Fruit fly (Drosophila melanogaster) whole organism, prepupa: ENCODE results near the gene Spn.

Source experiments
- Blimp-1 ChIP-seq: fragments of 200-800 bp; sonication (Bioruptor generic); optimal IDR thresholded peaks from 3 replicates; lab custom pipeline; 2017; ENCODE audit warnings: missing biosample characterization, missing genetic modification characterization, mild to moderate bottlenecking, moderate library complexity, missing genetic modification reagents
- CG3032 ChIP-seq: fragments of 200-800 bp; optimal IDR thresholded peaks from 2 replicates; lab custom pipeline; 2019; ENCODE audit warnings: missing biosample characterization, mild to moderate bottlenecking, missing genetic modification characterization, moderate library complexity
- CG31627 ChIP-seq: fragments of 200-800 bp; sonication (Bioruptor generic); optimal IDR thresholded peaks from 3 replicates; lab custom pipeline; 2016; ENCODE audit warnings: missing biosample characterization, missing genetic modification characterization
- CG32006 ChIP-seq: fragments of 200-800 bp; sonication (Bioruptor generic); optimal IDR thresholded peaks from 3 replicates; lab custom pipeline; 2017; ENCODE audit warnings: missing biosample characterization, mild to moderate bottlenecking, missing genetic modification characterization
- Eip75B ChIP-seq: fragments of 200-800 bp; sonication (Bioruptor generic); optimal IDR thresholded peaks from 3 replicates; lab custom pipeline; 2016; ENCODE audit warnings: missing biosample characterization, missing genetic modification characterization
- Eip78C ChIP-seq: fragments of 200-800 bp; sonication (Bioruptor generic); peaks from one replicate; lab custom pipeline; 2016; ENCODE audit warnings: missing biosample characterization, missing genetic modification characterization
- Sox15 ChIP-seq: fragments of 200-800 bp; sonication (Bioruptor generic); optimal IDR thresholded peaks from 3 replicates; lab custom pipeline; 2016; ENCODE audit warnings: missing biosample characterization, missing genetic modification characterization
- net ChIP-seq: fragments of 200-800 bp; sonication (Bioruptor generic); optimal IDR thresholded peaks from 3 replicates; lab custom pipeline; 2016; ENCODE audit warnings: missing biosample characterization, missing genetic modification characterization
- vri ChIP-seq: fragments of 200-800 bp; sonication (Bioruptor generic); optimal IDR thresholded peaks from 3 replicates; lab custom pipeline; 2016; ENCODE audit warnings: missing biosample characterization, mild to moderate bottlenecking, missing genetic modification characterization

- TF ChIP-seq CG3032 (peak; percentile 44), net (GFP tag; lab: Kevin White, UChicago) (no peak), vri (GFP tag; lab: Kevin White, UChicago) (no peak), Eip78C (GFP tag; lab: Kevin White, UChicago) (peak; percentile 83), Sox15 (no peak), Blimp-1 (peak; percentile 14), Eip75B (GFP tag; lab: Kevin White, UChicago) (no peak), CG31627 (no peak), CG32006 (GFP tag; lab: Kevin White, UChicago) (peak; percentile 51)
These were observed 20.9 kb downstream of the Spn start for dm6 chr3L:2533000-2533731.
